Fruit fly (Drosophila melanogaster) whole organism, embryonic: ENCODE results near the gene CG16736.

Experiments
- Ada2b ChIP-seq: fragments of 200-800 bp; sonication (Bioruptor generic); IDR thresholded peaks from 2 replicates; pipeline ENCODE4 v1.3.6; 2022; ENCODE audit warnings: missing biosample characterization, missing genetic modification characterization
- Atf6 ChIP-seq: fragments of 200-800 bp; sonication (Bioruptor generic); IDR thresholded peaks from 2 replicates; pipeline ENCODE4 v1.3.6; 2022; ENCODE audit warnings: missing biosample characterization, missing genetic modification characterization
- CG10147 ChIP-seq: fragments of 200-800 bp; sonication (Bioruptor generic); optimal IDR thresholded peaks from 2 replicates; lab custom pipeline; 2019; ENCODE audit warnings: missing biosample characterization, mild to moderate bottlenecking, missing genetic modification characterization, moderate library complexity
- CG10267 ChIP-seq: fragments of 200-800 bp; sonication (Bioruptor generic); optimal IDR thresholded peaks from 2 replicates; lab custom pipeline; 2018; ENCODE audit warnings: missing biosample characterization, mild to moderate bottlenecking, missing genetic modification characterization, moderate library complexity
- CG12104 ChIP-seq: fragments of 200-800 bp; sonication (Bioruptor generic); optimal IDR thresholded peaks from 3 replicates; lab custom pipeline; 2016; ENCODE audit warnings: missing biosample characterization, missing genetic modification characterization
- CG12155 ChIP-seq: fragments of 200-800 bp; sonication (Bioruptor generic); optimal IDR thresholded peaks from 3 replicates; lab custom pipeline; 2016; ENCODE audit warnings: missing biosample characterization, missing genetic modification characterization
- CG13624 ChIP-seq: fragments of 200-800 bp; sonication (Bioruptor generic); optimal IDR thresholded peaks from 2 replicates; lab custom pipeline; 2016; ENCODE audit warnings: missing biosample characterization, missing genetic modification characterization
- CG14014 ChIP-seq: fragments of 200-800 bp; sonication (Bioruptor generic); IDR thresholded peaks from 2 replicates; pipeline ENCODE4 v1.3.6; 2022; ENCODE audit warnings: missing biosample characterization, missing genetic modification characterization
- CG15696 ChIP-seq: fragments of 200-800 bp; sonication (Bioruptor generic); optimal IDR thresholded peaks from 2 replicates; lab custom pipeline; 2019; ENCODE audit warnings: missing biosample characterization, mild to moderate bottlenecking, missing genetic modification characterization, moderate library complexity
- CG1602 ChIP-seq: fragments of 200-800 bp; sonication (Bioruptor generic); optimal IDR thresholded peaks from 3 replicates; lab custom pipeline; 2016; ENCODE audit warnings: missing biosample characterization, missing genetic modification characterization
- CG16779 ChIP-seq: fragments of 200-800 bp; sonication (Bioruptor generic); IDR thresholded peaks from 2 replicates; pipeline ENCODE4 v1.3.6; 2022; ENCODE audit warnings: missing biosample characterization, missing genetic modification characterization
- CG17186 ChIP-seq: fragments of 200-800 bp; sonication (Bioruptor generic); optimal IDR thresholded peaks from 3 replicates; lab custom pipeline; 2017; ENCODE audit warnings: missing biosample characterization, missing genetic modification reagents, missing genetic modification characterization
- CG17361 ChIP-seq: fragments of 200-800 bp; sonication (Bioruptor generic); IDR thresholded peaks from 3 replicates; pipeline ENCODE4 v1.3.6; 2022; ENCODE audit warnings: missing biosample characterization, missing genetic modification characterization
- CG3847 ChIP-seq: fragments of 200-800 bp; sonication (Bioruptor generic); IDR thresholded peaks from 2 replicates; pipeline ENCODE4 v1.3.6; 2022; ENCODE audit warnings: missing biosample characterization, missing genetic modification characterization
- CG4328 ChIP-seq: fragments of 200-800 bp; sonication (Bioruptor generic); optimal IDR thresholded peaks from 3 replicates; lab custom pipeline; 2017; ENCODE audit warnings: missing biosample characterization, missing genetic modification reagents, missing genetic modification characterization
- CG4617 ChIP-seq: fragments of 200-800 bp; sonication (Bioruptor generic); optimal IDR thresholded peaks from 3 replicates; lab custom pipeline; 2016; ENCODE audit warnings: missing biosample characterization, missing genetic modification characterization, borderline replicate concordance
- CG9437 ChIP-seq: fragments of 200-800 bp; sonication (Bioruptor generic); optimal IDR thresholded peaks from 2 replicates; lab custom pipeline; 2018; ENCODE audit warnings: missing biosample characterization, mild to moderate bottlenecking, missing genetic modification characterization
- CG9817 ChIP-seq: fragments of 200-800 bp; sonication (Bioruptor generic); optimal IDR thresholded peaks from 2 replicates; lab custom pipeline; 2018; ENCODE audit warnings: missing biosample characterization, mild to moderate bottlenecking, missing genetic modification characterization, moderate library complexity
- CHES-1-like ChIP-seq: fragments of 200-800 bp; sonication (Bioruptor generic); optimal IDR thresholded peaks from 2 replicates; lab custom pipeline; 2016; ENCODE audit warnings: missing biosample characterization, missing genetic modification characterization
- D19B ChIP-seq: fragments of 200-800 bp; sonication (Bioruptor generic); optimal IDR thresholded peaks from 2 replicates; lab custom pipeline; 2017; ENCODE audit warnings: missing biosample characterization, mild to moderate bottlenecking, missing genetic modification characterization
- Dek ChIP-seq: fragments of 200-800 bp; sonication (Bioruptor generic); optimal IDR thresholded peaks from 3 replicates; lab custom pipeline; 2019; ENCODE audit warnings: missing biosample characterization, mild to moderate bottlenecking, missing genetic modification characterization, moderate library complexity
- H2.0 ChIP-seq: fragments of 200-800 bp; sonication (Bioruptor generic); IDR thresholded peaks from 2 replicates; pipeline ENCODE4 v1.3.6; 2022; ENCODE audit warnings: missing biosample characterization, missing genetic modification characterization
- HLH3B ChIP-seq: fragments of 200-800 bp; sonication (Bioruptor generic); IDR thresholded peaks from 2 replicates; pipeline ENCODE4 v1.3.6; 2022; ENCODE audit warnings: missing biosample characterization, missing genetic modification characterization
- Hr3 ChIP-seq: fragments of 200-800 bp; sonication (Bioruptor generic); optimal IDR thresholded peaks from 3 replicates; lab custom pipeline; 2016; ENCODE audit warnings: missing biosample characterization, missing genetic modification characterization
- Hr51 ChIP-seq, 2 experiments: fragments of 200-800 bp; sonication (Bioruptor generic); optimal IDR thresholded peaks; 2 replicates in 1 of 2; 3 replicates in 1 of 2; lab custom pipeline; 2016 to 2018; ENCODE audit warnings: missing biosample characterization in 2 of 2, missing genetic modification characterization in 2 of 2, mild to moderate bottlenecking in 1 of 2, moderate library complexity in 1 of 2
- Hsf ChIP-seq: fragments of 200-800 bp; sonication (Bioruptor generic); optimal IDR thresholded peaks from 3 replicates; lab custom pipeline; 2016; ENCODE audit warnings: missing biosample characterization, missing genetic modification characterization
- Lpt ChIP-seq: fragments of >200 bp; optimal IDR thresholded peaks from 2 replicates; lab custom pipeline; 2018; ENCODE audit warnings: missing biosample characterization, missing genetic modification characterization
- MBD-R2 ChIP-seq: fragments of 200-800 bp; sonication (Bioruptor generic); IDR thresholded peaks from 2 replicates; pipeline ENCODE4 v1.3.6; 2022; ENCODE audit warnings: missing biosample characterization, missing genetic modification characterization
- MESR4 ChIP-seq: fragments of 200-800 bp; sonication (Bioruptor generic); optimal IDR thresholded peaks from 2 replicates; lab custom pipeline; 2018; ENCODE audit warnings: missing biosample characterization, mild to moderate bottlenecking, missing genetic modification characterization, moderate library complexity
- Med ChIP-seq: fragments of 200-800 bp; sonication (Bioruptor generic); peaks from one replicate; lab custom pipeline; 2016; ENCODE audit warnings: missing biosample characterization, missing genetic modification characterization, mild to moderate bottlenecking, inconsistent platforms, moderate library complexity
- Rfx ChIP-seq: fragments of 200-800 bp; sonication (Bioruptor generic); IDR thresholded peaks from 2 replicates; pipeline ENCODE4 v1.3.6; 2022; ENCODE audit warnings: missing biosample characterization, missing genetic modification characterization
- Six4 ChIP-seq: fragments of 200-800 bp; sonication (Bioruptor generic); optimal IDR thresholded peaks from 2 replicates; lab custom pipeline; 2016; ENCODE audit warnings: missing biosample characterization, missing genetic modification characterization
- ab ChIP-seq: fragments of 200-800 bp; sonication (Bioruptor generic); optimal IDR thresholded peaks from 2 replicates; lab custom pipeline; 2016; ENCODE audit warnings: missing biosample characterization, missing genetic modification characterization
- ap ChIP-seq: fragments of 200-800 bp; sonication (Bioruptor generic); IDR thresholded peaks from 2 replicates; pipeline ENCODE4 v1.3.6; 2022; ENCODE audit warnings: missing biosample characterization, missing genetic modification characterization
- az2 ChIP-seq: fragments of 200-800 bp; sonication (Bioruptor generic); optimal IDR thresholded peaks from 3 replicates; lab custom pipeline; 2016; ENCODE audit warnings: missing biosample characterization, missing genetic modification characterization
- cas ChIP-seq: fragments of 200-800 bp; sonication (Bioruptor generic); IDR thresholded peaks from 2 replicates; pipeline ENCODE4 v1.3.6; 2022; ENCODE audit warnings: missing biosample characterization, missing genetic modification characterization
- dati ChIP-seq: fragments of 200-800 bp; sonication (Bioruptor generic); IDR thresholded peaks from 2 replicates; pipeline ENCODE4 v1.3.6; 2022; ENCODE audit warnings: missing biosample characterization, missing genetic modification characterization
- dysf ChIP-seq: fragments of 200-800 bp; sonication (Bioruptor generic); IDR thresholded peaks from 3 replicates; pipeline ENCODE4 v1.3.6; 2022; ENCODE audit warnings: missing biosample characterization, missing genetic modification characterization
- esg ChIP-seq: fragments of 200-800 bp; sonication (Bioruptor generic); conservative IDR thresholded peaks from 2 replicates; pipeline ENCODE4 v1.3.6; 2022; ENCODE audit warnings: missing biosample characterization, missing genetic modification characterization
- knrl ChIP-seq: fragments of 200-800 bp; sonication (Bioruptor generic); IDR thresholded peaks from 3 replicates; pipeline ENCODE4 v1.3.6; 2022; ENCODE audit warnings: missing biosample characterization, missing genetic modification characterization; ENCODE audit not compliant: partially characterized antibody
- lola ChIP-seq, 3 experiments: fragments of >200 bp in 2 of 3; fragments of 200-800 bp in 1 of 3; sonication (Bioruptor generic) in 1 of 3; optimal IDR thresholded peaks; 2 replicates each; lab custom pipeline; 2017 to 2019; ENCODE audit warnings: missing biosample characterization in 3 of 3, missing genetic modification characterization in 3 of 3, mild to moderate bottlenecking in 1 of 3, moderate library complexity in 1 of 3
- p53 ChIP-seq: fragments of 200-800 bp; sonication (Bioruptor generic); optimal IDR thresholded peaks from 2 replicates; lab custom pipeline; 2016; ENCODE audit warnings: missing biosample characterization, missing genetic modification characterization
- pb ChIP-seq: fragments of 200-800 bp; sonication (Bioruptor generic); optimal IDR thresholded peaks from 3 replicates; lab custom pipeline; 2016; ENCODE audit warnings: missing biosample characterization, missing genetic modification characterization
- phol ChIP-seq: fragments of 200-800 bp; sonication (Bioruptor generic); optimal IDR thresholded peaks from 3 replicates; lab custom pipeline; 2018; ENCODE audit warnings: missing biosample characterization, mild to moderate bottlenecking, missing genetic modification characterization, moderate library complexity
- prd ChIP-seq, 3 experiments: fragments of >200 bp in 2 of 3; fragments of 200-800 bp in 1 of 3; sonication (Bioruptor generic) in 1 of 3; optimal IDR thresholded peaks in 2 of 3; IDR thresholded peaks in 1 of 3; 2 replicates in 2 of 3; 3 replicates in 1 of 3; pipeline versions ENCODE4 v1.3.6 to Lab custom; 2017 to 2022; ENCODE audit warnings: missing biosample characterization in 1 of 3, missing genetic modification characterization in 1 of 3
- repo ChIP-seq: fragments of 200-800 bp; sonication (Bioruptor generic); optimal IDR thresholded peaks from 2 replicates; lab custom pipeline; 2016; ENCODE audit warnings: missing biosample characterization, missing genetic modification characterization
- toy ChIP-seq: fragments of 200-800 bp; sonication (Bioruptor generic); IDR thresholded peaks from 2 replicates; pipeline ENCODE4 v1.3.6; 2022; ENCODE audit warnings: missing biosample characterization, missing genetic modification characterization

The CG16736 gene

dm6 chr3R:9237268-9238091 lies 20.0 kb downstream of the CG16736 start, which contains the start of gene pum (continued):
- peak; percentile 59 for TF ChIP-seq Rfx (GFP tag; lab: Robert Waterston, UW)
- peak; percentile 75 for TF ChIP-seq CG10267 (tag; lab: Kevin White, UChicago)
- TF ChIP-seq CG14014 (GFP tag; lab: Robert Waterston, UW) = peak; percentile 68
- TF ChIP-seq H2.0 (GFP tag; lab: Robert Waterston, UW) = peak; percentile 64
- TF ChIP-seq p53 = no peak
- peak; percentile 62 for TF ChIP-seq CG10147 (GFP tag; lab: Kevin White, UChicago)
- TF ChIP-seq CG1602 (GFP tag; lab: Kevin White, UChicago) = peak; percentile 30
- no peak for TF ChIP-seq knrl
- TF ChIP-seq CG3847 (GFP tag; lab: Robert Waterston, UW) = peak; percentile 60
- peak; percentile 38 for TF ChIP-seq CG12155 (GFP tag; lab: Kevin White, UChicago)
- peak; percentile 47 for TF ChIP-seq az2 (GFP tag; lab: Kevin White, UChicago)
- TF ChIP-seq pb (GFP tag; lab: Kevin White, UChicago) = no peak
- TF ChIP-seq Dek (tag; lab: Kevin White, UChicago) = peak; percentile 27
- TF ChIP-seq lola (GFP tag; optimal IDR thresholded peaks at IDR 0.05; lab: Kevin White, UChicago) = peak in 1 of 3 experiments; percentile 57
- TF ChIP-seq Atf6 (GFP tag; lab: Robert Waterston, UW) = peak; percentile 37
- no peak for TF ChIP-seq Hsf (GFP tag; lab: Kevin White, UChicago)
- TF ChIP-seq cas (GFP tag; lab: Robert Waterston, UW) = no peak; the same call in 1 of the 2 replicates
- peak; percentile 30; the same call in 1 of the 2 replicates for TF ChIP-seq HLH3B
- TF ChIP-seq repo (GFP tag; lab: Kevin White, UChicago) = no peak
- TF ChIP-seq CG16779 = no peak
- no peak for TF ChIP-seq dati
- peak; percentile 45 for TF ChIP-seq CG9437 (GFP tag; lab: Kevin White, UChicago)
- peak; percentile 59 for TF ChIP-seq phol (tag; lab: Kevin White, UChicago)
- TF ChIP-seq Six4 = peak; percentile 30
- TF ChIP-seq MESR4 (GFP tag; lab: Kevin White, UChicago) = peak; percentile 35
- no peak for TF ChIP-seq CG13624 (GFP tag; lab: Kevin White, UChicago)
- TF ChIP-seq esg (GFP tag; lab: Robert Waterston, UW) = peak; percentile 41
- TF ChIP-seq CG4617 = peak; percentile 4
- TF ChIP-seq Hr51 (GFP tag; optimal IDR thresholded peaks at IDR 0.05; lab: Kevin White, UChicago) = peak in 1 of 2 experiments; percentile 58
- no peak for TF ChIP-seq MBD-R2 (GFP tag; lab: Robert Waterston, UW)
- peak; percentile 27; the same call in 1 of the 2 replicates for TF ChIP-seq ap (GFP tag; lab: Robert Waterston, UW)
- TF ChIP-seq CG4328 (GFP tag; lab: Kevin White, UChicago) = no peak
- TF ChIP-seq Lpt (GFP tag; lab: Kevin White, UChicago) = no peak
- peak; percentile 80 for TF ChIP-seq CG17361
- peak; percentile 59 for TF ChIP-seq Med
- TF ChIP-seq CG15696 = peak; percentile 39
- TF ChIP-seq prd (optimal IDR thresholded peaks at IDR 0.05; lab: Kevin White, UChicago) = no peak
- TF ChIP-seq prd (GFP tag; IDR thresholded peaks at IDR 0.05; lab: Robert Waterston, UW) = peak; percentile 68
- TF ChIP-seq Hr3 (GFP tag; lab: Kevin White, UChicago) = peak; percentile 36
- TF ChIP-seq CHES-1-like (GFP tag; lab: Kevin White, UChicago) = peak; percentile 2
- peak; percentile 75 for TF ChIP-seq CG17186
- TF ChIP-seq CG9817 (tag; lab: Kevin White, UChicago) = peak; percentile 20
- TF ChIP-seq Ada2b (GFP tag; lab: Robert Waterston, UW) = peak; percentile 37; the same call in 1 of the 2 replicates
- TF ChIP-seq CG12104 (GFP tag; lab: Kevin White, UChicago) = peak; percentile 37
- TF ChIP-seq toy (GFP tag; lab: Robert Waterston, UW) = no peak
- TF ChIP-seq D19B = no peak
- TF ChIP-seq ab = no peak
- TF ChIP-seq dysf (GFP tag; lab: Robert Waterston, UW) = peak; percentile 47; the same call in 1 of the 3 replicates
